In the genomic region with DNA sequence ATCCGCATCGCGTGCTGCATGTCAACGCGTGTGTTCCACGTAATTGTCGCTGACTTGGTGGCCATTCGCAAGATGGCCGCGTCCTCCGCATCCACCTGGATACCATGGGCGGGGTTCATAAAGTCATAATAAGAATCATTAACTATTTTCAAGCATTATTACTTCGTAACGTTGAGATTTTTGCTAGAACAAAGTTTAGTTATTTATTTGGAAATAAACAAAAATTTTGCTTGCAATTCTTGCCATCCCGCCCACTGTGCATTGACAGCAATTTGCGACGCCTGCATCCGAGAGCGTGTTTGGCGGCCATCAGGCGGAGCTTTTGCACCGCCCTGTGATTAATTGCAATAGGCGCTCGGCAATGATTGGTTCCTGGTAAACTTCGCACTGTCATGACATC, we compare ENCODE assay signal across 4 fruit fly cellular contexts.
A peak's percentile ranks its signal among the peaks of the same experiment; 100 is the strongest.
TF ChIP-seq lines count a peak whose summit lies in the region.

No protein-coding gene starts in this region.

- TF ChIP-seq CTCF in whole organism, embryonic (GFP tag; optimal IDR thresholded peaks at IDR 0.05; lab: Kevin White, UChicago): no peak

TF ChIP-seq in whole organism, embryonic, 481 proteins besides CTCF, POLR2A, EP300 and RAD21 (continues in another document):
- TF ChIP-seq Ssrp (tag; optimal IDR thresholded peaks at IDR 0.05; lab: Kevin White, UChicago) (no peak), CG31365 (tag; optimal IDR thresholded peaks at IDR 0.05; lab: Kevin White, UChicago) (no peak), CG1603 (tag; optimal IDR thresholded peaks at IDR 0.05; lab: Kevin White, UChicago) (no peak), Dfd (GFP tag; optimal IDR thresholded peaks at IDR 0.05; lab: Kevin White, UChicago) (no peak), H15 (GFP tag; IDR thresholded peaks at IDR 0.05; lab: Robert Waterston, UW) (0 out of 3 replicates have a peak, but pooled peaks have one; percentile 5), slbo (GFP tag; IDR thresholded peaks at IDR 0.05; lab: Robert Waterston, UW) (no peak), C15 (GFP tag; IDR thresholded peaks at IDR 0.05; lab: Robert Waterston, UW) (no peak), nau (GFP tag; optimal IDR thresholded peaks at IDR 0.05; lab: Kevin White, UChicago) (no peak), pnt (GFP tag; optimal IDR thresholded peaks at IDR 0.05; lab: Kevin White, UChicago) (no peak), CG6272 (GFP tag; IDR thresholded peaks at IDR 0.05; lab: Robert Waterston, UW) (no peak), bsh (GFP tag; optimal IDR thresholded peaks at IDR 0.05; lab: Kevin White, UChicago) (peak in 1 of 2 experiments; percentile 9), chinmo (GFP tag; IDR thresholded peaks at IDR 0.05; lab: Robert Waterston, UW; ENCODE audit: partially characterized antibody) (no peak), wek (GFP tag; optimal IDR thresholded peaks at IDR 0.05; lab: Kevin White, UChicago) (no peak), Xrp1 (GFP tag; IDR thresholded peaks at IDR 0.05; lab: Robert Waterston, UW) (0 out of 2 replicates have a peak, but pooled peaks have one; percentile 12), ems (GFP tag; optimal IDR thresholded peaks at IDR 0.05; lab: Kevin White, UChicago) (no peak), mld (GFP tag; IDR thresholded peaks at IDR 0.05; lab: Robert Waterston, UW; ENCODE audit: partially characterized antibody) (no peak), CG9215 (GFP tag; IDR thresholded peaks at IDR 0.05; lab: Robert Waterston, UW) (no peak), Drgx (GFP tag; IDR thresholded peaks at IDR 0.05; lab: Robert Waterston, UW) (0 out of 2 replicates have a peak, but pooled peaks have one; percentile 38), sd (tag; optimal IDR thresholded peaks at IDR 0.05; lab: Kevin White, UChicago) (no peak), YL-1 (GFP tag; optimal IDR thresholded peaks at IDR 0.05; lab: Kevin White, UChicago) (no peak), bigmax (GFP tag; optimal IDR thresholded peaks at IDR 0.05; lab: Kevin White, UChicago) (no peak)

TF ChIP-seq in whole organism, prepupa, 60 proteins besides CTCF, POLR2A, EP300 and RAD21 (continues in another document):
- TF ChIP-seq eg (GFP tag; IDR thresholded peaks at IDR 0.05; lab: Robert Waterston, UW) (peak; percentile 47; the same call in 1 of the 3 replicates), CG34406 (GFP tag; optimal IDR thresholded peaks at IDR 0.05; lab: Kevin White, UChicago) (peak; percentile 6), CG15336 (GFP tag; IDR thresholded peaks at IDR 0.05; lab: Robert Waterston, UW) (peak; percentile 67), Ets21C (GFP tag; optimal IDR thresholded peaks at IDR 0.05; lab: Kevin White, UChicago) (no peak), CG11762 (GFP tag; optimal IDR thresholded peaks at IDR 0.05; lab: Kevin White, UChicago; ENCODE audit: insufficient read depth) (no peak), CG6808 (GFP tag; optimal IDR thresholded peaks at IDR 0.05; lab: Kevin White, UChicago) (peak; percentile 11), CG1621 (tag; optimal IDR thresholded peaks at IDR 0.05; lab: Kevin White, UChicago) (no peak), Lpt (GFP tag; optimal IDR thresholded peaks at IDR 0.05; lab: Kevin White, UChicago) (no peak), CG6163 (GFP tag; IDR thresholded peaks at IDR 0.05; lab: Robert Waterston, UW) (peak; percentile 76), Eip75B (GFP tag; optimal IDR thresholded peaks at IDR 0.05; lab: Kevin White, UChicago) (peak; percentile 35), Met (GFP tag; optimal IDR thresholded peaks at IDR 0.05; lab: Kevin White, UChicago) (peak; percentile 22), fd85E (GFP tag; optimal IDR thresholded peaks at IDR 0.05; lab: Kevin White, UChicago) (no peak), CG6792 (GFP tag; optimal IDR thresholded peaks at IDR 0.05; lab: Kevin White, UChicago) (peak; percentile 21), CG6276 (GFP tag; optimal IDR thresholded peaks at IDR 0.05; lab: Kevin White, UChicago) (peak; percentile 4), cyc (GFP tag; optimal IDR thresholded peaks at IDR 0.05; lab: Kevin White, UChicago) (no peak), Ets96B (tag; optimal IDR thresholded peaks at IDR 0.05; lab: Kevin White, UChicago) (peak; percentile 30), CG16779 (tag; optimal IDR thresholded peaks at IDR 0.05; lab: Kevin White, UChicago) (no peak), CG8119 (GFP tag; IDR thresholded peaks at IDR 0.05; lab: Robert Waterston, UW) (peak; percentile 70), OdsH (GFP tag; optimal IDR thresholded peaks at IDR 0.05; lab: Kevin White, UChicago) (peak; percentile 27), Hr39 (GFP tag; optimal IDR thresholded peaks at IDR 0.05; lab: Kevin White, UChicago) (peak; percentile 19), svp (GFP tag; lab: Kevin White, UChicago) (peak; percentile 72), CG8319 (GFP tag; optimal IDR thresholded peaks at IDR 0.05; lab: Kevin White, UChicago) (no peak), ss (GFP tag; optimal IDR thresholded peaks at IDR 0.05; lab: Kevin White, UChicago) (peak; percentile 3 to 80)

TF ChIP-seq in whole organism, pupa, 21 proteins besides CTCF, POLR2A, EP300 and RAD21:
- no peak for TF ChIP-seq gl (tag; optimal IDR thresholded peaks at IDR 0.05; lab: Kevin White, UChicago)
- TF ChIP-seq CG13204 (GFP tag; optimal IDR thresholded peaks at IDR 0.05; lab: Kevin White, UChicago): no peak
- peak; percentile 13 for TF ChIP-seq Pif1B (GFP tag; optimal IDR thresholded peaks at IDR 0.05; lab: Kevin White, UChicago)
- peak; percentile 40 for TF ChIP-seq CG15710 (tag; optimal IDR thresholded peaks at IDR 0.05; lab: Kevin White, UChicago)
- TF ChIP-seq CG4496 (GFP tag; IDR thresholded peaks at IDR 0.05; lab: Robert Waterston, UW): peak; percentile 57; the same call in 1 of the 3 replicates
- peak; percentile 44 for TF ChIP-seq CG9948 (tag; optimal IDR thresholded peaks at IDR 0.05; lab: Kevin White, UChicago)
- TF ChIP-seq fd96Ca (GFP tag; IDR thresholded peaks at IDR 0.05; lab: Robert Waterston, UW): peak; percentile 31; the same call in 1 of the 3 replicates
- TF ChIP-seq Pif1A (GFP tag; optimal IDR thresholded peaks at IDR 0.05; lab: Kevin White, UChicago): peak; percentile 77
- TF ChIP-seq rn (GFP tag; IDR thresholded peaks at IDR 0.05; lab: Robert Waterston, UW): no peak
- TF ChIP-seq CG8159 (tag; optimal IDR thresholded peaks at IDR 0.05; lab: Kevin White, UChicago): peak; percentile 41
- TF ChIP-seq CG34367 (tag; optimal IDR thresholded peaks at IDR 0.05; lab: Kevin White, UChicago): peak; percentile 9
- TF ChIP-seq CG14655 (GFP tag; optimal IDR thresholded peaks at IDR 0.05; lab: Kevin White, UChicago): peak; percentile 53
- peak; percentile 38 for TF ChIP-seq CG8301 (tag; optimal IDR thresholded peaks at IDR 0.05; lab: Kevin White, UChicago)
- TF ChIP-seq Snoo (tag; optimal IDR thresholded peaks at IDR 0.05; lab: Kevin White, UChicago): no peak
- peak; percentile 16 for TF ChIP-seq CG17806 (tag; optimal IDR thresholded peaks at IDR 0.05; lab: Kevin White, UChicago)
TF ChIP-seq in whole organism, pupa: peak in this region for 11.

TF ChIP-seq in whole organism, wandering third instar larva, 38 proteins besides CTCF, POLR2A, EP300 and RAD21:
- TF ChIP-seq rgr (GFP tag; optimal IDR thresholded peaks at IDR 0.05; lab: Kevin White, UChicago): no peak
- no peak for TF ChIP-seq foxo (GFP tag; optimal IDR thresholded peaks at IDR 0.05; lab: Kevin White, UChicago)
- no peak for TF ChIP-seq Hr78 (GFP tag; optimal IDR thresholded peaks at IDR 0.05; lab: Kevin White, UChicago)
- TF ChIP-seq dl (GFP tag; optimal IDR thresholded peaks at IDR 0.05; lab: Kevin White, UChicago; ENCODE audit: insufficient read depth in 1 of 2, partially characterized antibody in 2 of 2): no peak
- TF ChIP-seq woc (GFP tag; optimal IDR thresholded peaks at IDR 0.05; lab: Kevin White, UChicago): no peak
- no peak for TF ChIP-seq br (GFP tag; optimal IDR thresholded peaks at IDR 0.05; lab: Kevin White, UChicago)
- peak; percentile 4 for TF ChIP-seq fru (GFP tag; optimal IDR thresholded peaks at IDR 0.05; lab: Kevin White, UChicago)
- TF ChIP-seq CG9705 (GFP tag; optimal IDR thresholded peaks at IDR 0.05; lab: Kevin White, UChicago): no peak
- TF ChIP-seq Myc (optimal IDR thresholded peaks at IDR 0.05; lab: Kevin White, UChicago): no peak
- no peak for TF ChIP-seq HLH106 (tag; optimal IDR thresholded peaks at IDR 0.05; lab: Kevin White, UChicago)
- no peak for TF ChIP-seq sv (GFP tag; optimal IDR thresholded peaks at IDR 0.05; lab: Kevin White, UChicago)
- no peak for TF ChIP-seq CrebA (GFP tag; optimal IDR thresholded peaks at IDR 0.05; lab: Kevin White, UChicago; ENCODE audit: borderline replicate concordance)
- peak; percentile 3 for TF ChIP-seq h (GFP tag; optimal IDR thresholded peaks at IDR 0.05; lab: Kevin White, UChicago)
- TF ChIP-seq dsf (GFP tag; optimal IDR thresholded peaks at IDR 0.05; lab: Kevin White, UChicago; ENCODE audit: borderline replicate concordance): no peak
- TF ChIP-seq ey (GFP tag; optimal IDR thresholded peaks at IDR 0.05; lab: Kevin White, UChicago): no peak
- TF ChIP-seq psq (GFP tag; optimal IDR thresholded peaks at IDR 0.05; lab: Kevin White, UChicago): no peak
- no peak for TF ChIP-seq CG32264 (GFP tag; optimal IDR thresholded peaks at IDR 0.05; lab: Kevin White, UChicago)
